Fruit fly (Drosophila melanogaster) whole organism, embryonic: Measurements from ENCODE around the gene CG7203.

Experiments
- Aef1 ChIP-seq: fragments of 200-800 bp; sonication (Bioruptor generic); IDR thresholded peaks from 3 replicates; pipeline ENCODE4 v1.3.6; 2022; ENCODE audit warnings: missing biosample characterization, missing genetic modification characterization
- BEAF-32 ChIP-seq: fragments of 200-800 bp; sonication (Bioruptor generic); optimal IDR thresholded peaks from 3 replicates; lab custom pipeline; 2017; ENCODE audit warnings: missing biosample characterization, missing genetic modification characterization, mild to moderate bottlenecking, moderate library complexity, missing genetic modification reagents
- CG10267 ChIP-seq: fragments of 200-800 bp; sonication (Bioruptor generic); optimal IDR thresholded peaks from 2 replicates; lab custom pipeline; 2018; ENCODE audit warnings: missing biosample characterization, mild to moderate bottlenecking, missing genetic modification characterization, moderate library complexity
- CG12219 ChIP-seq: fragments of 200-800 bp; sonication (Bioruptor generic); optimal IDR thresholded peaks from 3 replicates; lab custom pipeline; 2018; ENCODE audit warnings: missing biosample characterization, mild to moderate bottlenecking, missing genetic modification characterization
- CG13624 ChIP-seq: fragments of 200-800 bp; sonication (Bioruptor generic); optimal IDR thresholded peaks from 2 replicates; lab custom pipeline; 2016; ENCODE audit warnings: missing biosample characterization, missing genetic modification characterization
- CG13775 ChIP-seq: fragments of 200-800 bp; sonication (Bioruptor generic); optimal IDR thresholded peaks from 3 replicates; lab custom pipeline; 2017; ENCODE audit warnings: missing biosample characterization, mild to moderate bottlenecking, missing genetic modification characterization
- CG16863 ChIP-seq: fragments of 200-800 bp; sonication (Bioruptor generic); optimal IDR thresholded peaks from 3 replicates; lab custom pipeline; 2016; ENCODE audit warnings: missing biosample characterization, missing genetic modification characterization
- CG2712 ChIP-seq: fragments of 200-800 bp; optimal IDR thresholded peaks from 3 replicates; lab custom pipeline; 2019; ENCODE audit warnings: missing biosample characterization, mild to moderate bottlenecking, missing genetic modification characterization, moderate library complexity
- CG32767 ChIP-seq: fragments of 200-800 bp; sonication (Bioruptor generic); IDR thresholded peaks from 2 replicates; pipeline ENCODE4 v1.3.6; 2022; ENCODE audit warnings: missing biosample characterization, missing genetic modification characterization
- CG32772 ChIP-seq: fragments of 200-800 bp; sonication (Bioruptor generic); IDR thresholded peaks from 2 replicates; pipeline ENCODE4 v1.3.6; 2022; ENCODE audit warnings: missing biosample characterization, missing genetic modification characterization
- CG3281 ChIP-seq: fragments of 200-800 bp; sonication (Bioruptor generic); optimal IDR thresholded peaks from 3 replicates; lab custom pipeline; 2017; ENCODE audit warnings: missing biosample characterization, mild to moderate bottlenecking, missing genetic modification characterization
- CG34376 ChIP-seq: fragments of 200-800 bp; sonication (Bioruptor generic); optimal IDR thresholded peaks from 2 replicates; lab custom pipeline; 2018; ENCODE audit warnings: missing biosample characterization, mild to moderate bottlenecking, missing genetic modification characterization
- CG34422 ChIP-seq: fragments of 200-800 bp; sonication (Bioruptor generic); IDR thresholded peaks from 3 replicates; pipeline ENCODE4 v1.3.6; 2022; ENCODE audit warnings: missing biosample characterization, missing genetic modification characterization
- CG4282 ChIP-seq: fragments of 200-800 bp; sonication (Bioruptor generic); optimal IDR thresholded peaks from 2 replicates; lab custom pipeline; 2016; ENCODE audit warnings: missing biosample characterization, missing genetic modification characterization
- CG4328 ChIP-seq: fragments of 200-800 bp; sonication (Bioruptor generic); optimal IDR thresholded peaks from 3 replicates; lab custom pipeline; 2017; ENCODE audit warnings: missing biosample characterization, missing genetic modification reagents, missing genetic modification characterization
- CG4360 ChIP-seq: fragments of 200-800 bp; sonication (Bioruptor generic); IDR thresholded peaks from 2 replicates; pipeline ENCODE4 v1.3.6; 2022; ENCODE audit warnings: missing biosample characterization, missing genetic modification characterization
- CG6272 ChIP-seq: fragments of 200-800 bp; sonication (Bioruptor generic); IDR thresholded peaks from 2 replicates; pipeline ENCODE4 v1.3.6; 2022; ENCODE audit warnings: missing biosample characterization, missing genetic modification characterization
- CG8281 ChIP-seq: fragments of 200-800 bp; sonication (Bioruptor generic); optimal IDR thresholded peaks from 2 replicates; lab custom pipeline; 2018; ENCODE audit warnings: missing biosample characterization, mild to moderate bottlenecking, missing genetic modification characterization, moderate library complexity
- CG8359 ChIP-seq: fragments of 200-800 bp; sonication (Bioruptor generic); optimal IDR thresholded peaks from 2 replicates; lab custom pipeline; 2017; ENCODE audit warnings: missing biosample characterization, mild to moderate bottlenecking, missing genetic modification characterization, borderline replicate concordance
- CTCF ChIP-seq: fragments of 200-800 bp; sonication (Bioruptor generic); optimal IDR thresholded peaks from 2 replicates; lab custom pipeline; 2017; ENCODE audit warnings: missing biosample characterization, mild to moderate bottlenecking, missing genetic modification characterization, moderate library complexity
- Deaf1 ChIP-seq: fragments of 200-800 bp; optimal IDR thresholded peaks from 3 replicates; lab custom pipeline; 2019; ENCODE audit warnings: missing biosample characterization, mild to moderate bottlenecking, missing genetic modification characterization, moderate library complexity
- Fer2 ChIP-seq: fragments of 200-800 bp; sonication (Bioruptor generic); optimal IDR thresholded peaks from 2 replicates; lab custom pipeline; 2018; ENCODE audit warnings: missing biosample characterization, mild to moderate bottlenecking, missing genetic modification characterization, moderate library complexity
- Gug ChIP-seq: fragments of 200-800 bp; sonication (Bioruptor generic); IDR thresholded peaks from 4 replicates; pipeline ENCODE4 v1.3.6; 2022; ENCODE audit warnings: missing biosample characterization, missing genetic modification characterization
- Hr78 ChIP-seq, 2 experiments: fragments of 200-800 bp in 1 of 2; fragments of >200 bp in 1 of 2; sonication (Bioruptor generic) in 1 of 2; optimal IDR thresholded peaks; 2 replicates each; lab custom pipeline; 2017 to 2019; ENCODE audit warnings: missing biosample characterization in 2 of 2, missing genetic modification characterization in 2 of 2, mild to moderate bottlenecking in 1 of 2, moderate library complexity in 1 of 2
- Jarid2 ChIP-seq: fragments of 200-800 bp; sonication (Bioruptor generic); optimal IDR thresholded peaks from 3 replicates; lab custom pipeline; 2017; ENCODE audit warnings: mild to moderate bottlenecking, missing biosample characterization, missing genetic modification reagents, missing genetic modification characterization
- Lhr ChIP-seq: fragments of 200-800 bp; sonication (Bioruptor generic); optimal IDR thresholded peaks from 3 replicates; lab custom pipeline; 2017; ENCODE audit warnings: mild to moderate bottlenecking, missing biosample characterization, missing genetic modification reagents, missing genetic modification characterization
- Mad ChIP-seq: fragments of 200-800 bp; sonication (Bioruptor generic); optimal IDR thresholded peaks from 2 replicates; lab custom pipeline; 2016; ENCODE audit warnings: missing biosample characterization, missing genetic modification characterization
- Max ChIP-seq: fragments of 200-800 bp; sonication (Bioruptor generic); optimal IDR thresholded peaks from 2 replicates; lab custom pipeline; 2016; ENCODE audit warnings: missing biosample characterization, mild to moderate bottlenecking, missing genetic modification characterization
- Myb ChIP-seq: fragments of 200-800 bp; sonication (Bioruptor generic); optimal IDR thresholded peaks from 2 replicates; lab custom pipeline; 2016; ENCODE audit warnings: missing biosample characterization, missing genetic modification characterization
- NC2α ChIP-seq: fragments of 200-800 bp; sonication (Bioruptor generic); optimal IDR thresholded peaks from 2 replicates; lab custom pipeline; 2016; ENCODE audit warnings: missing biosample characterization, missing genetic modification characterization
- Neu2 ChIP-seq: fragments of 200-800 bp; sonication (Bioruptor generic); optimal IDR thresholded peaks from 3 replicates; lab custom pipeline; 2016; ENCODE audit warnings: missing biosample characterization, missing genetic modification characterization, borderline replicate concordance
- Optix ChIP-seq: fragments of 200-800 bp; sonication (Bioruptor generic); IDR thresholded peaks from 3 replicates; pipeline ENCODE4 v1.3.6; 2022; ENCODE audit warnings: missing biosample characterization, missing genetic modification characterization
- PHDP ChIP-seq: fragments of 200-800 bp; sonication (Bioruptor generic); optimal IDR thresholded peaks from 3 replicates; lab custom pipeline; 2018; ENCODE audit warnings: missing biosample characterization, mild to moderate bottlenecking, missing genetic modification characterization, moderate library complexity
- Ptx1 ChIP-seq: fragments of 200-800 bp; sonication (Bioruptor generic); IDR thresholded peaks from 2 replicates; pipeline ENCODE4 v1.3.6; 2022; ENCODE audit warnings: missing biosample characterization, missing genetic modification characterization
- Sry-δ ChIP-seq: fragments of 200-800 bp; sonication (Bioruptor generic); optimal IDR thresholded peaks from 2 replicates; lab custom pipeline; 2016; ENCODE audit warnings: missing biosample characterization, missing genetic modification characterization
- Xrp1 ChIP-seq: fragments of 200-800 bp; sonication (Bioruptor generic); IDR thresholded peaks from 2 replicates; pipeline ENCODE4 v1.3.6; 2022; ENCODE audit warnings: missing biosample characterization, missing genetic modification characterization
- ase ChIP-seq: fragments of 200-800 bp; sonication (Bioruptor generic); IDR thresholded peaks from 3 replicates; pipeline ENCODE4 v1.3.6; 2022; ENCODE audit warnings: missing biosample characterization, missing genetic modification characterization
- az2 ChIP-seq: fragments of 200-800 bp; sonication (Bioruptor generic); optimal IDR thresholded peaks from 3 replicates; lab custom pipeline; 2016; ENCODE audit warnings: missing biosample characterization, missing genetic modification characterization
- cas ChIP-seq: fragments of 200-800 bp; sonication (Bioruptor generic); IDR thresholded peaks from 2 replicates; pipeline ENCODE4 v1.3.6; 2022; ENCODE audit warnings: missing biosample characterization, missing genetic modification characterization
- crc ChIP-seq: fragments of 200-800 bp; sonication (Bioruptor generic); optimal IDR thresholded peaks from 2 replicates; lab custom pipeline; 2016; ENCODE audit warnings: missing biosample characterization, missing genetic modification characterization
- fd102C ChIP-seq: fragments of 200-800 bp; sonication (Bioruptor generic); optimal IDR thresholded peaks from 2 replicates; lab custom pipeline; 2018; ENCODE audit warnings: missing biosample characterization, mild to moderate bottlenecking, missing genetic modification characterization, moderate library complexity
- ftz-f1 ChIP-seq: fragments of 200-800 bp; sonication (Bioruptor generic); optimal IDR thresholded peaks from 2 replicates; lab custom pipeline; 2016; ENCODE audit warnings: missing biosample characterization, missing genetic modification characterization
- insv ChIP-seq, 2 experiments: fragments of 200-800 bp; sonication (Bioruptor generic); optimal IDR thresholded peaks; 3 replicates each; lab custom pipeline; 2016 to 2018; ENCODE audit warnings: missing biosample characterization in 2 of 2, missing genetic modification characterization in 2 of 2
- jigr1 ChIP-seq: fragments of 200-800 bp; sonication (Bioruptor generic); IDR thresholded peaks from 3 replicates; pipeline ENCODE4 v1.3.6; 2022; ENCODE audit warnings: missing biosample characterization, missing genetic modification characterization
- mam ChIP-seq: fragments of 200-800 bp; sonication (Bioruptor generic); optimal IDR thresholded peaks from 3 replicates; lab custom pipeline; 2016; ENCODE audit warnings: missing biosample characterization, missing genetic modification characterization
- ssp ChIP-seq: fragments of 200-800 bp; sonication (Bioruptor generic); IDR thresholded peaks from 2 replicates; pipeline ENCODE4 v1.3.6; 2022; ENCODE audit warnings: missing biosample characterization, missing genetic modification characterization
- tin ChIP-seq: fragments of 200-800 bp; sonication (Bioruptor generic); optimal IDR thresholded peaks from 3 replicates; lab custom pipeline; 2016; ENCODE audit warnings: missing biosample characterization, missing genetic modification characterization
- zen ChIP-seq: fragments of 200-800 bp; sonication (Bioruptor generic); optimal IDR thresholded peaks from 3 replicates; lab custom pipeline; 2018; ENCODE audit warnings: missing biosample characterization, mild to moderate bottlenecking, missing genetic modification characterization, moderate library complexity
- zen2 ChIP-seq: fragments of 200-800 bp; sonication (Bioruptor generic); IDR thresholded peaks from 3 replicates; pipeline ENCODE4 v1.3.6; 2022; ENCODE audit warnings: missing biosample characterization, missing genetic modification characterization; ENCODE audit not compliant: partially characterized antibody
- zfh1 ChIP-seq: fragments of 200-800 bp; sonication (Bioruptor generic); IDR thresholded peaks from 3 replicates; pipeline ENCODE4 v1.3.6; 2022; ENCODE audit warnings: missing biosample characterization, missing genetic modification characterization

CG7203 gene

DNA sequence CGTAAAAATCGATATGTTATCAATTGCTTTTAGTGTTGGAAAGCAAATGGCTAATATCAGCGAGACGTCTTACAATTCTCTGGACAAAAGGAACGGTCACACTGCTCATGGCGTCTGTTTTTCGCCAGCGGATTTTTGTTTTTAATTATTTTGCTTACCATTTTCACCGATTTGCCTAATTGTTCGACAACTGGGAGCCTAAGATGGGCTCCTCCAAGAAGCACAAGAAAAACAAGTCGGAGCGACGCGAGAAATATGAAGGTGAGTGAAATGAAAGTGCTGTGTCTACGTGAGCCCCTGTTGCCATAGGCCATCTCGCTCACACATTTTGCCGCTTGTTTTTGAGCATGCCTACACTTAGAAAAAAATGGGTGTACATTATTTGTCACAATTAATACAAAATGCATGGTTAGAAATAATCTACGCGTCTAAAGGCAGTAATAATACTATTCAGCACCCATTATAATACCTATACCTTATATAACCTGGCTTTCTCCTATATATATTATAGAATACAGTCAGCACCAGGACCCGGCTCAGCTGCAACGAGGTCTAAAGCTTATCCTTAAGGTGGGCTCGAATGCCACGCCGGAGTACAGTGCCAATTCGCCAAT lies 29.9 kb upstream of the CG7203 start, which contains the start of gene Brd7-9 (continued):
- TF ChIP-seq zen2 (GFP tag; lab: Robert Waterston, UW), result no peak
- TF ChIP-seq Optix, result peak; percentile 68; the same call in 2 of the 3 replicates
- TF ChIP-seq Neu2 (GFP tag; lab: Kevin White, UChicago), result no peak
- TF ChIP-seq Gug (GFP tag; lab: Robert Waterston, UW), result peak; percentile 46; the same call in 2 of the 4 replicates
- no peak for TF ChIP-seq Myb (GFP tag; lab: Kevin White, UChicago)
- peak; percentile 70 for TF ChIP-seq az2
- peak; percentile 79 for TF ChIP-seq PHDP (tag; lab: Kevin White, UChicago)
- no peak for TF ChIP-seq CG4282 (GFP tag; lab: Kevin White, UChicago)
- TF ChIP-seq CG13775 (GFP tag; lab: Kevin White, UChicago), result peak; percentile 70
- peak; percentile 64 for TF ChIP-seq mam (GFP tag; lab: Kevin White, UChicago)
- TF ChIP-seq Max, result peak; percentile 58
- TF ChIP-seq CG3281, result peak; percentile 85
- peak; percentile 36 for TF ChIP-seq CTCF (GFP tag; lab: Kevin White, UChicago)
- peak; percentile 59 for TF ChIP-seq cas
- TF ChIP-seq fd102C (GFP tag; lab: Kevin White, UChicago), result no peak
- TF ChIP-seq CG10267 (tag; lab: Kevin White, UChicago), result peak; percentile 96
- TF ChIP-seq Aef1 (GFP tag; lab: Robert Waterston, UW), result peak; percentile 60
- TF ChIP-seq Xrp1 (GFP tag; lab: Robert Waterston, UW), result peak; percentile 81
- TF ChIP-seq CG16863 (GFP tag; lab: Kevin White, UChicago), result peak; percentile 49
- TF ChIP-seq ftz-f1 (GFP tag; lab: Kevin White, UChicago), result no peak
- peak; percentile 73 for TF ChIP-seq tin (GFP tag; lab: Kevin White, UChicago)
- peak; percentile 8 for TF ChIP-seq Deaf1 (tag; lab: Kevin White, UChicago)
- no peak for TF ChIP-seq CG6272 (GFP tag; lab: Robert Waterston, UW)
- peak; percentile 31 for TF ChIP-seq CG8359 (GFP tag; lab: Kevin White, UChicago)
- no peak for TF ChIP-seq Hr78 (GFP tag; optimal IDR thresholded peaks at IDR 0.05; lab: Kevin White, UChicago)
- no peak for TF ChIP-seq insv (GFP tag; optimal IDR thresholded peaks at IDR 0.05; lab: Kevin White, UChicago)
- TF ChIP-seq jigr1, result no peak
- peak; percentile 80 for TF ChIP-seq zfh1 (GFP tag; lab: Robert Waterston, UW)
- TF ChIP-seq CG4360 (GFP tag; lab: Robert Waterston, UW), result 0 out of 2 replicates have a peak, but pooled peaks have one; percentile 6
- peak; percentile 76 for TF ChIP-seq CG32767
- peak; percentile 10 for TF ChIP-seq Fer2
- TF ChIP-seq CG34376 (GFP tag; lab: Kevin White, UChicago), result peak; percentile 38
- TF ChIP-seq CG4328 (GFP tag; lab: Kevin White, UChicago), result no peak
- peak; percentile 76 for TF ChIP-seq CG2712 (tag; lab: Kevin White, UChicago)
- TF ChIP-seq CG32772, result peak; percentile 65
- TF ChIP-seq CG8281 (tag; lab: Kevin White, UChicago), result no peak
- no peak for TF ChIP-seq Lhr (GFP tag; lab: Kevin White, UChicago)
- peak; percentile 12 for TF ChIP-seq Jarid2
- no peak for TF ChIP-seq NC2α (GFP tag; lab: Kevin White, UChicago)
- TF ChIP-seq CG13624 (GFP tag; lab: Kevin White, UChicago), result peak; percentile 64
- TF ChIP-seq crc, result no peak
- peak; percentile 33; the same call in 1 of the 2 replicates for TF ChIP-seq ssp (GFP tag; lab: Robert Waterston, UW)
- peak; percentile 72 for TF ChIP-seq Ptx1 (GFP tag; lab: Robert Waterston, UW)
- peak; percentile 81 for TF ChIP-seq CG12219 (GFP tag; lab: Kevin White, UChicago)
- TF ChIP-seq Sry-δ (GFP tag; lab: Kevin White, UChicago), result peak; percentile 38
- peak; percentile 80; the same call in 2 of the 3 replicates for TF ChIP-seq ase (GFP tag; lab: Robert Waterston, UW)
- peak; percentile 51 for TF ChIP-seq BEAF-32
- TF ChIP-seq zen (tag; lab: Kevin White, UChicago), result peak; percentile 38
- TF ChIP-seq Mad (GFP tag; lab: Kevin White, UChicago), result no peak
- peak; percentile 95 for TF ChIP-seq CG34422 (GFP tag; lab: Robert Waterston, UW)
